Worm (Caenorhabditis elegans) whole organism, L4/young adult: ENCODE data around the gene xpd-1.

Source experiments
- W03F9.2 ChIP-seq: fragments of 150-350 bp; optimal IDR thresholded peaks from 2 replicates; lab custom pipeline; 2014; ENCODE audit warnings: missing biosample characterization, missing genetic modification characterization
- dao-5 ChIP-seq: sonication (generic microtip); optimal IDR thresholded peaks from 2 replicates; lab custom pipeline; 2016; ENCODE audit warnings: missing genotype, missing genetic modification characterization, moderate library complexity, missing compliant biosample characterization
- him-1 ChIP-seq: sonication (generic microtip); optimal IDR thresholded peaks from 2 replicates; lab custom pipeline; 2016; ENCODE audit warnings: missing genotype, missing genetic modification reagents, missing genetic modification characterization, missing compliant biosample characterization

- TF ChIP-seq him-1 (tag; lab: Kevin White, UChicago) (no peak), dao-5 (tag; lab: Kevin White, UChicago) (no peak), W03F9.2 (tag; lab: Kevin White, UChicago) (no peak)
Measured at ce11 chrIII:294527-294926, 29.6 kb downstream of the xpd-1 start, which contains the start of gene Y50D7A.13.
